Fruit fly (Drosophila melanogaster): ENCODE measurements around the gene CG11584.

CG11584 gene

dm6 chrX:14208426-14209208, 27.8 kb downstream of the CG11584 start (continued):
- TF ChIP-seq bowl (GFP tag; IDR thresholded peaks at IDR 0.05): no peak
- peak; percentile 30 for TF ChIP-seq chn (GFP tag; optimal IDR thresholded peaks at IDR 0.05)
- TF ChIP-seq CG17186 (GFP tag; optimal IDR thresholded peaks at IDR 0.05): no peak
- TF ChIP-seq CG2116 (GFP tag; optimal IDR thresholded peaks at IDR 0.05): peak; percentile 10
- peak; percentile 67 for TF ChIP-seq CG18262 (tag; optimal IDR thresholded peaks at IDR 0.05)
- TF ChIP-seq CG6654 (GFP tag; optimal IDR thresholded peaks at IDR 0.05): no peak
- no peak for TF ChIP-seq CG4617 (GFP tag; optimal IDR thresholded peaks at IDR 0.05; ENCODE audit: borderline replicate concordance)
- TF ChIP-seq BEAF-32 (GFP tag; optimal IDR thresholded peaks at IDR 0.05): no peak
- peak; percentile 16 for TF ChIP-seq kni (GFP tag; optimal IDR thresholded peaks at IDR 0.05)
- TF ChIP-seq ssp (GFP tag; IDR thresholded peaks at IDR 0.05): 0 out of 2 replicates have a peak, but pooled peaks have one; percentile 17
- TF ChIP-seq Blimp-1 (GFP tag; optimal IDR thresholded peaks at IDR 0.05): peak; percentile 77
- TF ChIP-seq pros (GFP tag; optimal IDR thresholded peaks at IDR 0.05): peak; percentile 15
- TF ChIP-seq onecut (GFP tag; IDR thresholded peaks at IDR 0.05): peak; percentile 74
- TF ChIP-seq sens (GFP tag): peak; percentile 93
- TF ChIP-seq Spps (tag; optimal IDR thresholded peaks at IDR 0.05): peak; percentile 63
- TF ChIP-seq Nf-YC (tag; optimal IDR thresholded peaks at IDR 0.05): no peak
- TF ChIP-seq CG1792 (GFP tag; optimal IDR thresholded peaks at IDR 0.05): no peak
- TF ChIP-seq sr (GFP tag; IDR thresholded peaks at IDR 0.05): no peak
- TF ChIP-seq gro (GFP tag; optimal IDR thresholded peaks at IDR 0.05): no peak
- 0 out of 2 replicates have a peak, but pooled peaks have one; percentile 21 for TF ChIP-seq esg (GFP tag; conservative IDR thresholded peaks at IDR 0.05)
- TF ChIP-seq Adf1 (GFP tag; IDR thresholded peaks at IDR 0.05): peak; percentile 97
- peak; percentile 22 for TF ChIP-seq Atf-2 (GFP tag; optimal IDR thresholded peaks at IDR 0.05)
- no peak for TF ChIP-seq CG11560 (tag; IDR thresholded peaks at IDR 0.05)
- TF ChIP-seq MTF-1 (GFP tag; optimal IDR thresholded peaks at IDR 0.05; ENCODE audit: borderline replicate concordance): peak; percentile 74
- TF ChIP-seq HLH4C (GFP tag; IDR thresholded peaks at IDR 0.05; ENCODE audit: partially characterized antibody): no peak
- TF ChIP-seq pho (GFP tag; optimal IDR thresholded peaks at IDR 0.05): peak; percentile 4

DNA sequence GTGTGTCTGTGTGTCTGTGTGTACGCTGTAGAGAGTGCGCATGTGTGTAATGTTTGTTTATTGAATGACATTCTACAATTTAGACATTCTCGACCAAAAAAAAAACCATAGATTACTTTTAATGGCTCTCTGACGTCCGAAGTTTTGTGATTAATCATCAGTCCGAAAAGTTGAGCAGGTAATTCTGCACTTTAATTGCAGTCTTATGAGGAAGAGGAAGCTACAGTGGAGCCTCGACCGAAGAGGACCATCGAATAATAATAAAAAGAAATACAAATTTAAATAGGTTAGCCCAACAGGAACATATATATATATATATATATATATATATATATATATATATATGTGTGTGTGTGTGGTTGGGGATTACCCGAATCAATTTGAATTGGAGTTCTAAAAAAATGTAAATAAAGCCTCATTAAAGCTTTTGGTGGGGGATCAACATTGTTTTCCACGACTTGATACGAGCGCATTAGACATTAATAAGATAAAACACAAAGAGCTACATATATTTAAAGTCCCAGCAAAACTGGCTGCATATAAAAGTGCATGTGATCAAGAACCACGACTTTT, 28.5 kb downstream of the CG11584 start:
- TF ChIP-seq ken (GFP tag; IDR thresholded peaks at IDR 0.05) (no peak), Dip2 (GFP tag; IDR thresholded peaks at IDR 0.05) (no peak), CG7839 (tag; optimal IDR thresholded peaks at IDR 0.05) (no peak), CG14050 (GFP tag; IDR thresholded peaks at IDR 0.05) (no peak), CG17359 (tag; optimal IDR thresholded peaks at IDR 0.05) (no peak), ash1 (GFP tag; optimal IDR thresholded peaks at IDR 0.05) (no peak), eve (GFP tag; optimal IDR thresholded peaks at IDR 0.05) (peak in 1 of 2 experiments; percentile 34), CG8281 (tag; optimal IDR thresholded peaks at IDR 0.05) (peak; percentile 0), sqz (GFP tag; optimal IDR thresholded peaks at IDR 0.05) (peak; percentile 68), CG10274 (GFP tag; optimal IDR thresholded peaks at IDR 0.05) (no peak), CG31224 (GFP tag; IDR thresholded peaks at IDR 0.05) (no peak), CG3847 (GFP tag; IDR thresholded peaks at IDR 0.05) (no peak), tup (GFP tag; optimal IDR thresholded peaks at IDR 0.05) (no peak), exex (tag; optimal IDR thresholded peaks at IDR 0.05) (peak; percentile 16), CG11398 (GFP tag; optimal IDR thresholded peaks at IDR 0.05) (no peak), NK7.1 (GFP tag; optimal IDR thresholded peaks at IDR 0.05) (no peak), Ssrp (tag; optimal IDR thresholded peaks at IDR 0.05) (peak; percentile 21), crol (GFP tag; IDR thresholded peaks at IDR 0.05) (no peak), HLH54F (GFP tag; optimal IDR thresholded peaks at IDR 0.05) (no peak), pfk (GFP tag; optimal IDR thresholded peaks at IDR 0.05) (no peak), corto (GFP tag; optimal IDR thresholded peaks at IDR 0.05) (no peak), sens (GFP tag) (peak; percentile 78), CG12942 (GFP tag; optimal IDR thresholded peaks at IDR 0.05) (no peak), Mad (GFP tag; optimal IDR thresholded peaks at IDR 0.05) (no peak), CG4282 (GFP tag; optimal IDR thresholded peaks at IDR 0.05) (no peak)
